Worm (Caenorhabditis elegans) whole organism, early embryonic: ENCODE data around the gene emb-30.
"Not testable (repeated sequence)": the region's sequence is repeated elsewhere in the genome, so short reads cannot be mapped to it uniquely, and the experiment has no call there.

Experiments used
- B0310.2 ChIP-seq: sonication (generic microtip); optimal IDR thresholded peaks from 2 replicates; lab custom pipeline; 2016; ENCODE audit warnings: mild to moderate bottlenecking, missing genetic modification characterization, missing compliant biosample characterization
- F13C5.2 ChIP-seq: sonication (generic microtip); optimal IDR thresholded peaks from 2 replicates; lab custom pipeline; 2017; ENCODE audit warnings: mild to moderate bottlenecking, missing genetic modification characterization, inconsistent platforms, missing compliant biosample characterization
- aly-1 ChIP-seq: sonication (generic microtip); optimal IDR thresholded peaks from 2 replicates; lab custom pipeline; 2016; ENCODE audit warnings: missing genetic modification characterization, missing compliant biosample characterization
- ama-1 ChIP-seq: fragments of 150-350 bp; optimal IDR thresholded peaks from 2 replicates; lab custom pipeline; 2014
- ceh-13 ChIP-seq: fragments of 200-800 bp; sonication (Bioruptor generic); optimal IDR thresholded peaks from 2 replicates; lab custom pipeline; 2018; ENCODE audit warnings: mild to moderate bottlenecking, missing genetic modification characterization, missing compliant biosample characterization
- ceh-36 ChIP-seq: sonication (generic microtip); optimal IDR thresholded peaks from 2 replicates; lab custom pipeline; 2016; ENCODE audit warnings: missing genetic modification characterization, inconsistent platforms, missing compliant biosample characterization
- ets-7 ChIP-seq: sonication (generic microtip); optimal IDR thresholded peaks from 2 replicates; lab custom pipeline; 2016; ENCODE audit warnings: missing genotype, missing genetic modification characterization, missing compliant biosample characterization
- flt-1 ChIP-seq: fragments of 200-800 bp; sonication (Bioruptor generic); IDR thresholded peaks from 2 replicates; pipeline ENCODE4 v1.3.6; 2022; ENCODE audit warnings: missing genetic modification characterization, missing compliant biosample characterization
- hmbx-1 ChIP-seq: sonication (generic microtip); optimal IDR thresholded peaks from 2 replicates; lab custom pipeline; 2016; ENCODE audit warnings: mild to moderate bottlenecking, missing genetic modification characterization, missing compliant biosample characterization
- hmg-4 ChIP-seq: fragments of 200-800 bp; sonication (Bioruptor generic); optimal IDR thresholded peaks from 2 replicates; lab custom pipeline; 2018; ENCODE audit warnings: mild to moderate bottlenecking, missing genetic modification characterization, missing compliant biosample characterization
- hnd-1 ChIP-seq: sonication (generic microtip); optimal IDR thresholded peaks from 2 replicates; lab custom pipeline; 2016; ENCODE audit warnings: missing genetic modification characterization, missing compliant biosample characterization
- pes-1 ChIP-seq: fragments of 200-800 bp; sonication (Bioruptor generic); IDR thresholded peaks from 2 replicates; pipeline ENCODE4 v1.3.6; 2022; ENCODE audit warnings: missing genetic modification reagents, missing genetic modification characterization, missing compliant biosample characterization
- scrt-1 ChIP-seq: fragments of 200-800 bp; sonication (Bioruptor generic); IDR thresholded peaks from 2 replicates; pipeline ENCODE4 v1.3.6; 2022; ENCODE audit warnings: missing genetic modification characterization, missing compliant biosample characterization
- sea-1 ChIP-seq: fragments of 200-800 bp; sonication (Bioruptor generic); conservative IDR thresholded peaks from 2 replicates; pipeline ENCODE4 v1.3.6; 2022; ENCODE audit warnings: missing genetic modification characterization, missing compliant biosample characterization
- tbx-11 ChIP-seq: fragments of 200-800 bp; sonication (Bioruptor generic); IDR thresholded peaks from 2 replicates; pipeline ENCODE4 v1.3.6; 2022; ENCODE audit warnings: missing genetic modification characterization, missing compliant biosample characterization
- tbx-37 ChIP-seq: fragments of 200-800 bp; sonication (Bioruptor generic); conservative IDR thresholded peaks from 2 replicates; pipeline ENCODE4 v1.3.6; 2022; ENCODE audit warnings: missing genetic modification reagents, missing genetic modification characterization, missing compliant biosample characterization
- tra-4 ChIP-seq: sonication (generic microtip); optimal IDR thresholded peaks from 2 replicates; lab custom pipeline; 2017; ENCODE audit warnings: missing genetic modification characterization, missing compliant biosample characterization

Gene emb-30

ce11 chrIII:9439399-9439798 lies 1.9 kb downstream of the emb-30 start, which contains the start of gene F54C8.1:
F54C8.1 (plus strand) TSS chrIII:9439699.
- no peak for TF ChIP-seq B0310.2 (tag; lab: Kevin White, UChicago)

DNA sequence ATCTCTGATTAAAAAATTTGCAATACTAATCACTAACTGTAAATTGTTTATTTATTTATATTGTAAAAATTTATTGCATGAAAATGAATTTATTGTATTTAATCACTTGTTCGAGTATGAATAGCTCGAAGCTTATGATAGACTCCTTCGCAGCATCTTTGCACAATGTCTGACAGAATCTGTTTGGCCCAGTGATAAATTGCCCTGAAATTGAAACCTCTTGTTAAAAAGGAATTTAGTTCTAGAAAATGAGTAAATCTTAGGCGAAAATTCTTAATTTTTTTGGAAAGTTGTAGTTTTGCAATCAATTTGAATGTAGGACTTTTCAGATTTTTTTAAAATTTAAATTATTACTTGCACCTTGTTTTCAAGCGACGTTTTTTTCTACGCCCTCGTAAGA lies 6.3 kb downstream of the emb-30 start:
- TF ChIP-seq hmg-4 (GFP tag; lab: Kevin White, UChicago) (no peak), B0310.2 (tag; lab: Kevin White, UChicago) (no peak), tbx-11 (GFP tag; lab: Robert Waterston, UW) (no peak), flt-1 (GFP tag; lab: Robert Waterston, UW) (no peak), hnd-1 (no peak), ceh-13 (GFP tag; lab: Kevin White, UChicago) (no peak), hmbx-1 (tag; lab: Kevin White, UChicago) (no peak), ceh-36 (tag; lab: Kevin White, UChicago) (no peak), scrt-1 (GFP tag; lab: Robert Waterston, UW) (no peak), ama-1 (lab: Kevin White, UChicago) (no peak), F13C5.2 (tag; lab: Kevin White, UChicago) (no peak)

DNA sequence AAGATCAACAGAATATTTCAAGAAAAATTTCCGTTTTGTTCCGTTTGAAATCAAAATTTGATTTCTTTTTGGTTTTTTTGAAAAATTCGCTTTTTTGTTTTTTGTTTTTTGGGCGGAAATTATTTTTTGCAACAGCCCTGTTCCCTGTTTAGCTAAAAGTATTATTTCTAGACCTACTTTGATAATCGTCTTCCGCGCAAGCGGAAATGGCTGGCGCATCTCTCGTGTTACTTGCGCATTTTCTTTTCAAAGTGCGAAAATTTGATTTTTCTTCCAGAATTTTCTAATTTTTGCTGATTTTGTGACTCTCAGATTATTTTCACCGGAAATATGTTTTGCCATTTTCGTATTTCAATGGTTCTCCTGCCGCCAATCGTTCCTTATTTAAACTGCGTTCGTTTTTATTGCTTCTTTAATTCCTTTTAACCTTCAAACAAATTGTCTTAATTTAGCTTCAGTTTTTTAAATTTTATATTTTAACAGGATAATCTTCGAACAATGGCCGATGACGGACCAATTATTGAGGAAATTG lies 7.6 kb downstream of the emb-30 start, which contains the start of gene cpar-1:
Gene cpar-1 (plus strand): TSS at position 482 of the 532 bp plus-strand sequence.
- TF ChIP-seq ceh-36 (tag; lab: Kevin White, UChicago) = no peak
- no peak for TF ChIP-seq scrt-1 (GFP tag; lab: Robert Waterston, UW)
- no peak for TF ChIP-seq F13C5.2 (tag; lab: Kevin White, UChicago)
- no peak for TF ChIP-seq ama-1 (lab: Kevin White, UChicago)
- no peak for TF ChIP-seq tbx-37

ce11 chrIII:9426301-9426700 lies 15.0 kb downstream of the emb-30 start, which contains the start of gene T26G10.5:
T26G10.5 (minus strand) TSS chrIII:9426401.
- TF ChIP-seq aly-1 (tag; lab: Kevin White, UChicago) (no peak), tra-4 (tag; lab: Kevin White, UChicago) (no peak), tbx-37 (no peak), ama-1 (lab: Kevin White, UChicago) (no peak), hnd-1 (no peak), ets-7 (tag; lab: Kevin White, UChicago) (no peak)

DNA sequence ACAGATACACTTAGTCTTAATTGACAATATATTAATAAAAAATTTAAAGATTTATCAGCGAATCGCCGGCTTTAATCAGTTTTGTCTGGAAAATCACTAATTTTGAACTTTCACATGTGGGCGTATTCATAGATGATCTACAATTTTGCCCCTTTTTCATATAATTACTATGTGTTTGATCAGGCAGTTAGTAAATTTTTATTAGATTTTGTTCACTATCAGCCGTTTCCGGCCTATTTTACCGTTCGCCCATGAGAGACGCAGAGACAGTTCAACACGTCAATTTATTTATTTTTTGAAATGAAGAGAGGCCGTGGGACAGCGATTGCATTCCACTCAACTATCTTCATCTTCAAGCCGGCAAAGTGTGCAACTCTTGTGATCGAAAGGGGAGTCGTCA lies 21.0 kb downstream of the emb-30 start, which contains the start of gene T26G10.4:
Gene T26G10.4 (plus strand): TSS at position 301 of the 400 bp plus-strand sequence.
- not testable (repeated sequence) for TF ChIP-seq tra-4 (tag; lab: Kevin White, UChicago); hmg-4 (GFP tag; lab: Kevin White, UChicago); tbx-11 (GFP tag; lab: Robert Waterston, UW)

DNA sequence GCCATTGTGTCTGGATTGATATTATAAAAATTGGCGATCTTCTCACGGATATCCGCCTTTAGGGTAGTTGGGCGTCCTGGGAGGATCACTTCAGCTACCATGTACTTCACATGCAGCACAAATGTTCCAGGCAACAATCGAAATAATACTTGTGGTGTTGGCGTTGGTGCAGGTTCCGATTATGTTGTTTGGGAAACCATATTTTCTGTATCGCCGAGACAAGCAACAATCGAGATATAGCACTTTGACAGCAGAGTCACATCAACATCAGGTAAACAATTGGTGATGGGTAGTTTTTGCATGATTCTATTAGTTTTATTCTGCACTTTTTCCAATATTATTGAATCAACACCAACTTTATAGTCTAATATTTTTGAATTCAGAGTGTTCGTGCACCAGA lies 27.9 kb downstream of the emb-30 start, which contains the start of gene T26G10.3:
Gene T26G10.3 (minus strand): TSS at position 101 of the 400 bp plus-strand sequence.
- TF ChIP-seq ceh-13 (GFP tag; lab: Kevin White, UChicago) (no peak), aly-1 (tag; lab: Kevin White, UChicago) (no peak), pes-1 (no peak), ama-1 (lab: Kevin White, UChicago) (no peak), ets-7 (tag; lab: Kevin White, UChicago) (no peak), B0310.2 (tag; lab: Kevin White, UChicago) (no peak), hmg-4 (GFP tag; lab: Kevin White, UChicago) (no peak), tbx-11 (GFP tag; lab: Robert Waterston, UW) (no peak), tra-4 (tag; lab: Kevin White, UChicago) (no peak), hmbx-1 (tag; lab: Kevin White, UChicago) (no peak), F13C5.2 (tag; lab: Kevin White, UChicago) (no peak), flt-1 (GFP tag; lab: Robert Waterston, UW) (no peak), sea-1 (GFP tag; lab: Robert Waterston, UW) (no peak), scrt-1 (GFP tag; lab: Robert Waterston, UW) (no peak), tbx-37 (no peak), hnd-1 (no peak), ceh-36 (tag; lab: Kevin White, UChicago) (no peak)

DNA sequence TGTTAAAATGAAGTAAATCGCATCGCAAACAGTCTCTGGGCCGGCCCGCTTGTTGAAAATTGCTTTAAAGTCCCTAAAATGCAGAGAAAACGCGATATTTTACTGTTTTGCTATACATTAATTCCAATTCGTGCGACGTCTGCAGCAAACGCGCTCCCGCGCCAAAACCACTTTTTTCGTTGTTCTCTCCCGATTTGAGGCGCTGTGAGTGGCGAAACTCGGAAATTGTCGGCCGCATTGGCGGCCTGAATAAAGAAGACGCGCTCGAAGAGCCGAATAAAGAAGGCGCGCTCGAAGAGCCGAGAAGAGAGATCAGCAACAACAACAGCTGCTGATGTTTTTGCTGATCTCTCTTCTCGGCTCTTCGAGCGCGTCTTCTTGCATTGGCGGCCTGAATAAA lies 33.0 kb downstream of the emb-30 start:
- TF ChIP-seq sea-1 (GFP tag; lab: Robert Waterston, UW) (0 out of 2 replicates have a peak, but pooled peaks have one; percentile 51), scrt-1 (GFP tag; lab: Robert Waterston, UW) (peak; percentile 65), tbx-11 (GFP tag; lab: Robert Waterston, UW) (0 out of 2 replicates have a peak, but pooled peaks have one; percentile 7), pes-1 (peak; percentile 51)

DNA sequence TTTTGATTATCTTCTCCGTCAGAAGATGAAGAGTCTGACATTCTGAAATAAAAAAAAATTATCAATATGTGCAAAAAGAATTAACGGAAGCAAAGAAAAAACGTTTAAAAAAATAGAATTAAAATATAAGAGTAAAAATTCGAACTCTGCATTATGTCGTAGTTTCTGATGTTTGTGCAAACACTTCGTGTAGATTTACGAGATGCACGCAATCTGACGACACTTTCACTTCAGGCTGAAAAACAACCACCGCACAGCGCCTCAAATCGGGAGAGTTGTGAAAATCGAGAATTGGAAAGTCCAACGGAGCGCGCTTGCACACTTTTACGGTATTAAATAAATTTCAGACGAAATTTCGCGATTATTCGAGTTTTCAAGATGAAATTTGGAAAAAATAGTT lies 34.7 kb downstream of the emb-30 start, which contains the start of gene T26G10.1:
Gene T26G10.1 (minus strand): TSS at position 42 of the 400 bp plus-strand sequence.
- no peak for TF ChIP-seq scrt-1 (GFP tag; lab: Robert Waterston, UW)
- TF ChIP-seq ama-1 (lab: Kevin White, UChicago) = no peak
- no peak for TF ChIP-seq hmg-4 (GFP tag; lab: Kevin White, UChicago)
- no peak for TF ChIP-seq hnd-1
- no peak for TF ChIP-seq sea-1 (GFP tag; lab: Robert Waterston, UW)
- no peak for TF ChIP-seq hmbx-1 (tag; lab: Kevin White, UChicago)
- TF ChIP-seq F13C5.2 (tag; lab: Kevin White, UChicago) = no peak
- no peak for TF ChIP-seq flt-1 (GFP tag; lab: Robert Waterston, UW)
- no peak for TF ChIP-seq ceh-13 (GFP tag; lab: Kevin White, UChicago)
- TF ChIP-seq tbx-11 (GFP tag; lab: Robert Waterston, UW) = no peak
- no peak for TF ChIP-seq tra-4 (tag; lab: Kevin White, UChicago)
- no peak for TF ChIP-seq ceh-36 (tag; lab: Kevin White, UChicago)
- TF ChIP-seq pes-1 = no peak
- no peak for TF ChIP-seq aly-1 (tag; lab: Kevin White, UChicago)
- no peak for TF ChIP-seq ets-7 (tag; lab: Kevin White, UChicago)
- TF ChIP-seq tbx-37 = no peak
- no peak for TF ChIP-seq B0310.2 (tag; lab: Kevin White, UChicago)
